Worm (Caenorhabditis elegans) whole organism, L4/young adult: ENCODE data around the gene pals-31.

Experiments used
- W03F9.2 ChIP-seq: fragments of 150-350 bp; optimal IDR thresholded peaks from 2 replicates; lab custom pipeline; 2014; ENCODE audit warnings: missing biosample characterization, missing genetic modification characterization
- dao-5 ChIP-seq: sonication (generic microtip); optimal IDR thresholded peaks from 2 replicates; lab custom pipeline; 2016; ENCODE audit warnings: missing genotype, missing genetic modification characterization, moderate library complexity, missing compliant biosample characterization
- him-1 ChIP-seq: sonication (generic microtip); optimal IDR thresholded peaks from 2 replicates; lab custom pipeline; 2016; ENCODE audit warnings: missing genotype, missing genetic modification reagents, missing genetic modification characterization, missing compliant biosample characterization

pals-31 gene

DNA sequence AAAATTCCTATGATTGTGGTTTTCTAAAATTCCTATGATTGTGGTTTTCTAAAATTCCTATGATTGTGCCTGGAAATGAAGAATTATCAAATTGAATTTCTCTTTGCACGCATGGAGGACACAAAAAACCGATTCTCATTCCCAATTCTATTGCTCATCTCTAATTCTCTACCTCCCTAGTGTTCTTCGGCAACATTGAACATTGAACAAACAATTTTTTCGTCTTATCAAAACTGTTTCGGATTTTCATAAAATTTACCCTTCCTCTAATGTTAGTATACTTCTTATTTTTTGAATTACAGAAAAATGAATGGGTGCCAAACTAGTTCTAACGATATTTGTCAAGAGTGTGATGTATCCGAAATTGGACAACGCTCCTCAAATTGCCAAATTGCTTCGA, at the start of gene pals-31:
pals-31 (plus strand) TSS at position 301 of the 400 bp plus-strand sequence.
- TF ChIP-seq W03F9.2: no peak
- TF ChIP-seq him-1 (tag; lab: Kevin White, UChicago): no peak
- no peak for TF ChIP-seq dao-5 (tag; lab: Kevin White, UChicago)

DNA sequence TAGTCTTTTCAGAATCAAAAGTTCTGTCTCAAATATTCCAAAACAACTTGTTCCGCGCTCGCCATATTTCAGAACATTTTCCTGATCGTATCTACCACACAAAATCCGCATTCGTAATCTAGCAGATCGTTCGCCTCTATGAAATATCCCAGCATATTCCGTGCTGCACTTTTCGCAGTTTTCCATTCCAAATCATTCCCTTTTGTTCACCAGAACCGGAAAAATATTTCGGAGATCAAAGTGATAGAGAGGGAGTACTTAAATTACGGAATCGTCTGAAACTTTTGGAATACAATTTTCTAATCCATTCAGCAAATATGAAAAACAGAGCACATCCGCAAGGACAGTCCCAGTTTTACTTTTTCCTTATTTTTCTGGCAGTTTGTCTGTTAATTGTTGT, 48.6 kb upstream of the pals-31 start, which contains the start of gene K06H6.1:
K06H6.1 (plus strand) TSS at position 301 of the 400 bp plus-strand sequence.
- TF ChIP-seq dao-5 (tag; lab: Kevin White, UChicago): no peak
- no peak for TF ChIP-seq him-1 (tag; lab: Kevin White, UChicago)
- TF ChIP-seq W03F9.2: no peak

DNA sequence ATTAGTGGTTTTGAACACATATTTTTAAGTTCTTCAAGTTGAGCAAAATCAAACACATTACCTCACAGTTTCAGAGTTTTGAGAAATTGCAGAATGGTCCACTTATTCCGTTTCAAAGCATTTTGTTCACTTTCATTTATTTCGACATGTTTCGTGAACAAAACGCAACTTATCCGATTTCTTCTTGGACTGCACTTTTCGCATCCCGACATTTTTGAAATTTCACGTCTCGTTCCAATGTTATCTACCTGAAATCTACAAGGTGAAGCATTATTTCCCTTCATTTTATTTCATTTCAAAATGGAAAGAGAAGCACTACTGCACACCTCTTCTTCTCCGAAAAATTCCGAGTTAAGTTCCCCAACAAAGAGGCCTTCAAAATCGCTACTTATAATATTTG, 46.2 kb upstream of the pals-31 start, which contains the start of gene ZK488.6:
ZK488.6 (plus strand) TSS at position 301 of the 400 bp plus-strand sequence.
- TF ChIP-seq W03F9.2 (no peak), him-1 (tag; lab: Kevin White, UChicago) (no peak)

DNA sequence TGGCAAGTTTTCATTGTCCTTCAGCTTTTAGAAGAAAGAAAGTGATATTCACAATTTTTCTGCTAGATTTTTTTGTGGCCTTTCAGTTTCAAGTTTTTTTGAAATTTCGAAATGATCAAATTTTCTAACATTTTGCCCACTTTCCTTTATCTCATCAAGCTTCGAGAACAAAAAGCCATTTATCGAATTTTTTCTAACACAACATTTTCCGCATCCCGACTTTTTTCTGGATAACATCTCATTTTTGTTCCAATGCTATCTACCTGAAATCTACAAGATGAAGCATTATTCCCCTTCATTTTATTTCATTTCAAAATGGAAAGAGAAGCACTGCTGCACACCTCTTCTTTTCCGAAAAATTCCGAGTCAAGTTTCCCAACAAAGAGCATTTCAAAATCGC, 43.4 kb upstream of the pals-31 start, which contains the start of gene ZK488.5:
ZK488.5 (plus strand) TSS at position 301 of the 400 bp plus-strand sequence.
- TF ChIP-seq dao-5 (tag; lab: Kevin White, UChicago) (no peak), W03F9.2 (no peak), him-1 (tag; lab: Kevin White, UChicago) (no peak)

DNA sequence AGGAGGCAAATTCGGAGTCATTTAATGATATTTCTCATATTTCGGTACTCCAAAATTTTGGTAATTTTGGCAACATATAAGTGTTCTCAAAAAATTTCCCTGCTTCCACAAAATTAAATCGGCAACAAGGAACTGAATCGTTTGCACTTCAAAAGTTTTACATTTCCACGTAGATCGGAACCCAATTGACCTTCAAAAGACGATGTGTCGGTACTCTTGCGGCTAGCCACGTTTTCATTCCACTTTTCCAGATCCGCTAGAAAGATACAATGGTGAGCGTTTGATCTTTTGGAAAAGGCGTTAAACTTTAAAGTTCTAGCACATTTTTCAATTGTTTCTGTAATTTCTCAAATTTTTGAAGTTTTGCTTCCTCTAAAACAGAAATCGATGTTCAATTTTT, 39.5 kb upstream of the pals-31 start:
- no peak for TF ChIP-seq W03F9.2
- TF ChIP-seq dao-5 (tag; lab: Kevin White, UChicago): no peak
- TF ChIP-seq him-1 (tag; lab: Kevin White, UChicago): no peak

DNA sequence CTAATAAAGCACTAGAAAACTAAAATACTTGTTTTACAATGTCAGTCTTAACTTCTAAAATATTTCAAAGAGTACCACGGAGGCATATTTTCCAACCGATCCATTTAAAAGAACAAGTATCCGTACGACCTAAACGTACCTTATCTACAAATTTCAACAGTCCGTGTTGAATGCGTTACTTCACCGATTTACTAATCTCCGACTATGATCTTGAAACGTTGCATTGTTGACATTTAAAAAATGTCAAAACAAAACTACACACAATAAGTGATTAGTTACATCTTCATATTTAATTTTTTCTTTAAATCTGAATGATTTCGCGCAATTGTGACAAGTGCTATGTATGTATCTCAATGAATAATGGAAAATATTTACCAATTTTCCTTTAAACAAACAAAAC, 38.6 kb upstream of the pals-31 start:
- no peak for TF ChIP-seq W03F9.2
- no peak for TF ChIP-seq dao-5 (tag; lab: Kevin White, UChicago)
- TF ChIP-seq him-1 (tag; lab: Kevin White, UChicago): no peak

DNA sequence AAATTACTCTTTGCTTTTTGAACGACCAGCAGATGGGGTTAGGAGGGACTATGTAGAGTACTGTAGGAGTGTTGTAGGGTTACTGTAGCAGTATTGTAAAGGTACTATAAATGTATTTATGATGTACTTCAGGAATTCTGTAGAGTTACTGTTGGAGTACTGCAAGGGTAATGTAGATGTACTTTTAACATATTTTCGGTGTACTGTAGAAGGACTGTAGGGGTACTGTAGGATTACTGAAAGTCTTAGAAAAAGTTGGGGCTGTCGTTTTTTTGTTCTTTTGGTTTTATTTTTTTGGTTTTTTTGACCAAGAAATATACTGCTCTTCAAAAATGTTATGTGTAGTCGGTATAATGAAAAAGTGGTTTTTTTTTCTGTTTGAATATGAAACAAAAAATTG, 37.8 kb upstream of the pals-31 start:
- TF ChIP-seq dao-5 (tag; lab: Kevin White, UChicago) (no peak), him-1 (tag; lab: Kevin White, UChicago) (no peak), W03F9.2 (no peak)

DNA sequence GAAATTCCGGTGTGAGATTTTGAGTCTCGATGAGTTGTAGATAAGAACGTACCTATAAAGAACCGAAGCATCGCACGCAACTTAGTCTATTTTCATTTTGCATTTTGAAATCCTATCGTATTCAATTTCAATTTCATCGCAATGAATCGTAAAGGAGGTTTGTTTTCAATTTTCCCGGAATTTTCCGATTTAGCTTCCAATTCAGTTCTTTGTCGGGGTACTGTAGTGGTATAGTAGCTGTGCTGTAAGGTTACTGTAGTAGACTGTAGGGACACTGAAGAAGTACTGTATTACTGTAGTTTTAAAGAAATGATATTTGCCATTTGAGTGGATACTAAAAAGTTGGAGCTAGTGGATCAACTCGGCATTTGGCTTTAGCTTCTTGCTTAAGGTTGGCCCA, 36.6 kb upstream of the pals-31 start:
- no peak for TF ChIP-seq W03F9.2
- TF ChIP-seq him-1 (tag; lab: Kevin White, UChicago): no peak
- no peak for TF ChIP-seq dao-5 (tag; lab: Kevin White, UChicago)

DNA sequence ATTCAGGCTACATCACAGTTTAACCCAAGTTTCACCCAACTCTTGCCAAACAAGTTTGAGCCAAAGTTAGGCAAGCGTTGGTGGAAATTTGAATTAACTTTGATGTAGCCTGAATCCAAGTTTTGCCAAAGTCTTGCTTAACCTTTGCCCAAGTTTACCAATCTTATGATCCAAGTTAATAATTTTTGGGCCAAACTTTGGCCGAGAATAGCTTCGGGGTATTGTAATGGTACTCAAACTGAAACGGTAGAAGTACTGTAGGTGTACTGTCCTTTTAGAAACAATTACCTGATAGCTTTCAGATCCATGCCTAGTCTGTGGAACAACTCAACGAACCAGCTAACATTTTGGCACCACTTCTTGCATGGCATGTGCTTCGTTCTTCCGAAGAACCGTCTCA, 36.1 kb upstream of the pals-31 start, which contains the start of gene nhr-251:
nhr-251 (plus strand) TSS at position 301 of the 400 bp plus-strand sequence.
- TF ChIP-seq dao-5 (tag; lab: Kevin White, UChicago) (no peak), him-1 (tag; lab: Kevin White, UChicago) (no peak), W03F9.2 (no peak)

DNA sequence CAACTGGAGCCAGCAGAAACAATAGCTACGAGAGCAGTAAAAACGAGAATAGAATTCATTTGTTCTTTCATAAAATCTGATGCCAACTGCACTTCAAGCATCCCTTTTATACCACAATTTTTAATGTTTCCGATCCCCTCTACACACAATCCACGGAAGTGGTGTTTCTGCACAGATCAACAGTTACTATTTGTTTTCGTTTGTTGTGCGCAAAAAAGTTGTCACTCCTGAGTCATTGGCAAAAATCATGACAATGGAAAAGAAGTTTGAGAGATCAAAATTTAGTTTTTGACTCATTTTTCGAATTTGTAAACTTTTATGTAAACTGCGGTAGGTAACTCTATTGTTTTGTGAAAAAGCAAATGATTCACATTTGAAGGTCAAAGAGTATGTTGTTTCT, 32.3 kb upstream of the pals-31 start, which contains the start of gene srlf-37:
srlf-37 (minus strand) TSS at position 101 of the 400 bp plus-strand sequence.
- TF ChIP-seq dao-5 (tag; lab: Kevin White, UChicago) (no peak), him-1 (tag; lab: Kevin White, UChicago) (no peak), W03F9.2 (no peak)

DNA sequence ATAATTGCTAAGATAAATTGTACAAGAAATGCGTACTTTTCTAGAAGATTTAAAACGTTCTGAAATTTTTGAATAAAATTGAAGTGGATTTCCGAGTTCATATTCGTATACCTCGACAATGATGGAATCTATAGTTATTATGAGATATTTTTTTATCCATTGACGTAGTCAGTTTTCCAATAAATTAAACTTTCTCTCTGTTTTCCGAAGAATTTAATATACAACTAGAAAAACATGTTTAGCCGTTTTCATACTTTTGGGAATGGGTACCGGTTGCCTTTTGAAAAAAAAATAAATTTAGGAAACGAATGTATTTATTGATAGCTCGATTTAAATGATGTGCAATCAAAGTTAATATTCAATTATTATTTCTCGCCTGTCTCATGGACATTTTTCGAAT, 27.5 kb upstream of the pals-31 start, which contains the start of gene srw-109:
srw-109 (minus strand) TSS at position 101 of the 400 bp plus-strand sequence.
- TF ChIP-seq W03F9.2 (no peak), dao-5 (tag; lab: Kevin White, UChicago) (no peak), him-1 (tag; lab: Kevin White, UChicago) (no peak)

DNA sequence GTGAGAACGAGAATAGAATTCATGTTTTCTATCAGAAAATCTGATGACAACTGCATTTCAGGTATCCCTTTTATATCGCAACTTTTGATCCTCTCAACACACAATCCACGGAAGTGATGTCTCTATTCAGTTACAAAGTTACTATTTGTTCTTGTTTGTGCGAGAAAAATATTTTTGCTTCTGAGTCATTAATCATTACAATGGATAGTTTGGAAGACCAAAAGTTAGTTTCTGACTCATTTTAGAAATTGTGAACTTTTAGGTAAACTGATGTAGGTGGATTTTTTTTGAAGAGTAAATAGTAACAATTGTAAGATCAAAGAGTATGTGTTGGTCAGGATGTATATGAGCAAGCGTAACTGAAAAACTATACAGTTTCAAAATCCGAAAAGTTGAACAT, 26.7 kb upstream of the pals-31 start, which contains the start of gene srlf-36:
srlf-36 (minus strand) TSS at position 101 of the 400 bp plus-strand sequence.
- TF ChIP-seq him-1 (tag; lab: Kevin White, UChicago) (no peak), W03F9.2 (no peak), dao-5 (tag; lab: Kevin White, UChicago) (no peak)

DNA sequence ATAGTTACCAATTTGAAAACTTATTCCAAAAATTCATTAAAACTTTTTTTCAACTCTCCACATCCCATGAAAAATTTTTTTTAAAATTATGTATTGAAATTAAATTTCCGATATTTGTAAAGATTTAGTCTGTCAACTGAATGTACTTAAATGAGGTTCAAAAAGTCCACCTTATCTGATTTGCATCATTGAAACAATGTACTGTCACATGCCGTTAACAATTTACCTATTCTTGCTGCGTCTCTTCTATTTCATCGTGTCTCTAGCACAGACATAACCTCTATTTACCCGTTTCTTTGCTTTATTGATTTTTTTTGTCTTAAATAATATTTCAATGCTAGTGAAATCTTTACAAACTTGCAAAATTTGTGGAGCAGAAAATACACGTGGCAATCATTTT, 26.2 kb upstream of the pals-31 start, which contains the start of gene nhr-90:
nhr-90 (plus strand) TSS at position 296 of the 400 bp plus-strand sequence.
- TF ChIP-seq W03F9.2: no peak
- no peak for TF ChIP-seq him-1 (tag; lab: Kevin White, UChicago)
- TF ChIP-seq dao-5 (tag; lab: Kevin White, UChicago): no peak

DNA sequence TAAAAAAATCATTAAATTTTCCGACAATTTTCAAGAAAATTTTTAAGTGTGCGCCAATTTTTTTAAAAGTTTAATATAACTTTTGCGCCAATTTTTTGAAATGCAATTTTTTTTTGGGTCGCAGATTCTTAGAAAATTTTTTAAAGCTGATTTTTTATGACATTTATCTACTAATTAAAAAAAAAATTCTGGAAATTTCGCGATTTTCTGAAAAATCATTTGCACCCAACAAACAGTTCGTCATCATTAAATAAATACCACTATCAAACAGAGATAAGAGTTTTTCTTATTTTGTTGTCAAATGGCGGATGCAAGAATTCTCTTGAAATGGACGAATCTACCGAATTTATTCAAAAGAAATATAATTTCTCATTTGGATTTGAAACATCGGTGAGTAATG, 21.1 kb upstream of the pals-31 start, which contains the start of gene F48G7.13:
F48G7.13 (plus strand) TSS at position 301 of the 400 bp plus-strand sequence.
- TF ChIP-seq him-1 (tag; lab: Kevin White, UChicago): no peak
- TF ChIP-seq dao-5 (tag; lab: Kevin White, UChicago): no peak
- no peak for TF ChIP-seq W03F9.2

DNA sequence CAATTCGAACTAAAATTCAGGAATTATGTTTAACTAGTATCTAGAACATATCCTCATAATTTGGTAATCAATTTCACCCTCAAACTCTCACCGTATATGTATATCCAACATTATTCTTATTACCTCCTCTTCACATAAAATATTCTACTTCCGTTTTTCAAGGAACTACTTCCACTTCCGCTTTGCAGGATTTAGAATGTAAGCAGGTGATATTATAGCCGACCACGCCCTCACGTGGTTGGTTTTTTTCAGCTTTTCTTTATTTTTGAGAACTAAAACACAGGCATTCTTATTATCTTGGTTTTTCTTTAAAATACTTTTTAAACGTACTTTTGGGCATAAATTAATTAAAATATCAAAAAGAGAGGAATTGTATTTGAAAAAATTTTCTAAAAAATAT, 18.5 kb upstream of the pals-31 start:
- no peak for TF ChIP-seq W03F9.2
- TF ChIP-seq him-1 (tag; lab: Kevin White, UChicago): no peak
- no peak for TF ChIP-seq dao-5 (tag; lab: Kevin White, UChicago)
